Worm (Caenorhabditis elegans) whole organism, L2 larva: ENCODE measurements around the gene dohh-1.
A peak's percentile ranks its signal among the peaks of the same experiment; 100 is the strongest.

Experiments used
- C34F6.9 ChIP-seq: fragments of 150-350 bp; optimal IDR thresholded peaks from 2 replicates; lab custom pipeline; 2014; ENCODE audit warnings: missing biosample characterization, missing genetic modification characterization
- F13H6.1 ChIP-seq: sonication (generic microtip); optimal IDR thresholded peaks from 2 replicates; lab custom pipeline; 2016; ENCODE audit warnings: missing genetic modification characterization, missing compliant biosample characterization
- R02D3.7 ChIP-seq: fragments of 150-350 bp; optimal IDR thresholded peaks from 2 replicates; lab custom pipeline; 2014; ENCODE audit warnings: missing biosample characterization, missing genetic modification characterization
- Y55F3AM.14 ChIP-seq: fragments of 200-800 bp; sonication (Bioruptor generic); optimal IDR thresholded peaks from 2 replicates; lab custom pipeline; 2018; ENCODE audit warnings: mild to moderate bottlenecking, missing genetic modification characterization, missing compliant biosample characterization
- ZK546.5 ChIP-seq: sonication (generic microtip); optimal IDR thresholded peaks from 2 replicates; lab custom pipeline; 2017; ENCODE audit warnings: missing biosample characterization, missing genetic modification characterization
- alr-1 ChIP-seq: fragments of 150-350 bp; optimal IDR thresholded peaks from 2 replicates; lab custom pipeline; 2014; ENCODE audit warnings: missing biosample characterization, missing genetic modification characterization
- aly-2 ChIP-seq: fragments of 150-350 bp; optimal IDR thresholded peaks from 2 replicates; lab custom pipeline; 2014; ENCODE audit warnings: missing biosample characterization, missing genetic modification characterization
- ama-1 ChIP-seq: fragments of 150-350 bp; optimal IDR thresholded peaks from 2 replicates; lab custom pipeline; 2018; ENCODE audit warnings: inconsistent platforms
- blmp-1 ChIP-seq: sonication (generic microtip); optimal IDR thresholded peaks from 2 replicates; lab custom pipeline; 2017; ENCODE audit warnings: missing genetic modification characterization, mild to moderate bottlenecking, missing compliant biosample characterization, antibody characterized with exemption, moderate library complexity; ENCODE audit not compliant: insufficient read depth
- ceh-16 ChIP-seq: fragments of 150-350 bp; optimal IDR thresholded peaks from 2 replicates; lab custom pipeline; 2014; ENCODE audit warnings: missing biosample characterization, missing genetic modification characterization
- ceh-82 ChIP-seq: fragments of 150-350 bp; optimal IDR thresholded peaks from 2 replicates; lab custom pipeline; 2014; ENCODE audit warnings: missing biosample characterization, missing genetic modification characterization
- crh-2 ChIP-seq: sonication (generic microtip); optimal IDR thresholded peaks from 2 replicates; lab custom pipeline; 2017; ENCODE audit warnings: missing biosample characterization, missing genetic modification characterization
- dmd-4 ChIP-seq: sonication (generic microtip); optimal IDR thresholded peaks from 2 replicates; lab custom pipeline; 2017; ENCODE audit warnings: missing biosample characterization, missing genetic modification characterization
- egl-27 ChIP-seq: sonication (generic microtip); optimal IDR thresholded peaks from 3 replicates; lab custom pipeline; 2017; ENCODE audit warnings: missing biosample characterization, missing genetic modification reagents, missing genetic modification characterization
- elt-1 ChIP-seq: fragments of 150-350 bp; optimal IDR thresholded peaks from 2 replicates; lab custom pipeline; 2014; ENCODE audit warnings: missing biosample characterization, missing genetic modification characterization
- elt-3 ChIP-seq: sonication (generic microtip); optimal IDR thresholded peaks from 2 replicates; lab custom pipeline; 2017; ENCODE audit warnings: missing biosample characterization, missing genetic modification characterization
- fos-1 ChIP-seq: fragments of 150-350 bp; optimal IDR thresholded peaks from 2 replicates; lab custom pipeline; 2014; ENCODE audit warnings: missing biosample characterization, missing genetic modification characterization
- gmeb-1 ChIP-seq: fragments of 150-350 bp; optimal IDR thresholded peaks from 2 replicates; lab custom pipeline; 2014; ENCODE audit warnings: missing biosample characterization, missing genetic modification characterization
- lin-11 ChIP-seq: fragments of 150-350 bp; sonication (generic microtip); optimal IDR thresholded peaks from 2 replicates; lab custom pipeline; 2014; ENCODE audit warnings: missing biosample characterization, missing genetic modification characterization, inconsistent platforms, mixed read lengths
- lin-13 ChIP-seq: fragments of 150-350 bp; optimal IDR thresholded peaks from 2 replicates; lab custom pipeline; 2014; ENCODE audit warnings: missing biosample characterization, missing genetic modification reagents, missing genetic modification characterization
- lin-39 ChIP-seq: fragments of 150-350 bp; optimal IDR thresholded peaks from 2 replicates; lab custom pipeline; 2014; ENCODE audit warnings: missing biosample characterization, missing genetic modification reagents, missing genetic modification characterization
- lsy-2 ChIP-seq, 2 experiments: fragments of 150-350 bp in 1 of 2; sonication (generic microtip) in 1 of 2; optimal IDR thresholded peaks; 2 replicates each; lab custom pipeline; 2014 to 2017; ENCODE audit warnings: missing biosample characterization in 2 of 2, missing genetic modification characterization in 2 of 2
- mab-5 ChIP-seq: fragments of 150-350 bp; optimal IDR thresholded peaks from 2 replicates; lab custom pipeline; 2014; ENCODE audit warnings: missing biosample characterization, missing genetic modification characterization
- mbf-1 ChIP-seq: sonication (generic microtip); optimal IDR thresholded peaks from 2 replicates; lab custom pipeline; 2017; ENCODE audit warnings: missing biosample characterization, missing genetic modification characterization
- mdl-1 ChIP-seq, 2 experiments: fragments of 150-350 bp in 1 of 2; sonication (generic microtip) in 1 of 2; optimal IDR thresholded peaks; 2 replicates each; lab custom pipeline; 2017; ENCODE audit warnings: missing biosample characterization in 2 of 2, missing genetic modification characterization in 2 of 2
- nhr-10 ChIP-seq: sonication (generic microtip); optimal IDR thresholded peaks from 2 replicates; lab custom pipeline; 2017; ENCODE audit warnings: missing biosample characterization, missing genetic modification characterization
- nhr-11 ChIP-seq: fragments of 150-350 bp; optimal IDR thresholded peaks from 2 replicates; lab custom pipeline; 2014; ENCODE audit warnings: missing biosample characterization, missing genetic modification characterization
- nhr-12 ChIP-seq: fragments of 150-350 bp; optimal IDR thresholded peaks from 2 replicates; lab custom pipeline; 2014; ENCODE audit warnings: missing biosample characterization, missing genetic modification characterization
- nhr-129 ChIP-seq: fragments of 150-350 bp; optimal IDR thresholded peaks from 2 replicates; lab custom pipeline; 2014; ENCODE audit warnings: missing biosample characterization, missing genetic modification characterization
- nhr-21 ChIP-seq: fragments of 150-350 bp; optimal IDR thresholded peaks from 2 replicates; lab custom pipeline; 2014; ENCODE audit warnings: missing biosample characterization, missing genetic modification characterization
- nhr-23 ChIP-seq: fragments of 150-350 bp; optimal IDR thresholded peaks from 2 replicates; lab custom pipeline; 2014; ENCODE audit warnings: missing biosample characterization, missing genetic modification reagents, missing genetic modification characterization
- nhr-237 ChIP-seq: fragments of 150-350 bp; optimal IDR thresholded peaks from 2 replicates; lab custom pipeline; 2014; ENCODE audit warnings: missing biosample characterization, missing genetic modification characterization
- nhr-25 ChIP-seq: fragments of 150-350 bp; sonication (generic microtip); optimal IDR thresholded peaks from 3 replicates; lab custom pipeline; 2014; ENCODE audit warnings: missing biosample characterization, missing genetic modification characterization
- nhr-6 ChIP-seq: fragments of 150-350 bp; optimal IDR thresholded peaks from 2 replicates; lab custom pipeline; 2014; ENCODE audit warnings: missing biosample characterization, missing genetic modification characterization
- nhr-77 ChIP-seq: fragments of 150-350 bp; optimal IDR thresholded peaks from 2 replicates; lab custom pipeline; 2014; ENCODE audit warnings: missing biosample characterization, missing genetic modification characterization
- peb-1 ChIP-seq: fragments of 150-350 bp; optimal IDR thresholded peaks from 2 replicates; lab custom pipeline; 2014; ENCODE audit warnings: missing biosample characterization, missing genetic modification characterization
- sem-4 ChIP-seq: fragments of 150-350 bp; optimal IDR thresholded peaks from 2 replicates; lab custom pipeline; 2014; ENCODE audit warnings: missing biosample characterization, missing genetic modification reagents, missing genetic modification characterization
- skn-1 ChIP-seq: sonication (generic microtip); optimal IDR thresholded peaks from 2 replicates; lab custom pipeline; 2017; ENCODE audit warnings: missing biosample characterization, missing genetic modification characterization
- sma-3 ChIP-seq: sonication (generic microtip); optimal IDR thresholded peaks from 2 replicates; lab custom pipeline; 2016; ENCODE audit warnings: missing genetic modification reagents, missing genetic modification characterization, missing compliant biosample characterization
- sma-9 ChIP-seq, 2 experiments: fragments of 150-350 bp in 1 of 2; sonication (generic microtip) in 1 of 2; optimal IDR thresholded peaks; 2 replicates each; lab custom pipeline; 2014 to 2016; ENCODE audit warnings: missing genetic modification characterization in 2 of 2, mild to moderate bottlenecking in 1 of 2, missing biosample characterization in 1 of 2, missing compliant biosample characterization in 1 of 2, missing genetic modification reagents in 1 of 2, moderate library complexity in 1 of 2
- snpc-4 ChIP-seq: fragments of 150-350 bp; optimal IDR thresholded peaks from 2 replicates; lab custom pipeline; 2014; ENCODE audit warnings: missing biosample characterization, missing genetic modification characterization
- unc-39 ChIP-seq: fragments of 150-350 bp; optimal IDR thresholded peaks from 2 replicates; lab custom pipeline; 2014; ENCODE audit warnings: missing biosample characterization, missing genetic modification characterization
- unc-55 ChIP-seq: fragments of 150-350 bp; sonication (generic microtip); optimal IDR thresholded peaks from 3 replicates; lab custom pipeline; 2014; ENCODE audit warnings: missing biosample characterization, missing genetic modification reagents, missing genetic modification characterization
- unc-62 ChIP-seq: fragments of 150-350 bp; optimal IDR thresholded peaks from 2 replicates; lab custom pipeline; 2014; ENCODE audit warnings: missing biosample characterization, missing genetic modification reagents, missing genetic modification characterization
- zag-1 ChIP-seq: fragments of 150-350 bp; optimal IDR thresholded peaks from 2 replicates; lab custom pipeline; 2014; ENCODE audit warnings: missing biosample characterization, missing genetic modification characterization
- ztf-1 ChIP-seq: fragments of 200-800 bp; sonication (Bioruptor generic); conservative IDR thresholded peaks from 2 replicates; pipeline ENCODE4 v1.3.6; 2022; ENCODE audit warnings: missing genetic modification characterization, missing compliant biosample characterization
- ztf-11 ChIP-seq: sonication (generic microtip); optimal IDR thresholded peaks from 2 replicates; lab custom pipeline; 2017; ENCODE audit warnings: missing biosample characterization, missing genetic modification characterization
- ztf-4 ChIP-seq: fragments of 150-350 bp; optimal IDR thresholded peaks from 2 replicates; lab custom pipeline; 2014; ENCODE audit warnings: missing biosample characterization, missing genetic modification characterization

dohh-1 gene

DNA sequence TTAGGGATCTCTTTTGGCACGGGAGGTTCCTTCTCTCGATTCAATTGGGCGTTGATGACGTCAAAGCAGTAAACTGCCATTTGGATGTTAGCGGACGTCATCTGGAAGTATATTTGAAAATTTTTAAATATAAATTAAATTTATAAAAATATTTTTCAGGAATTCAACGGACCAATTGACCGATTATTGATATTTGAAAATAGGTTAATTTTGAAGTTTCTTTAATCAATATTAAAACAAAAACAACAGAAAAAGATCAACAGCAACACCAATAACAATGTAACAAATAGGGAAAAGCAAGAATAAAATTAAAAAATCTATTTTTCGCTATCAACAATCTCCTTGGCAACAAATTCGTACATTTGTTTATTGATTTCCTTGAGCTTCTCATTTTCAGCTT is 40.5 kb upstream of the dohh-1 start, which contains the start of gene R166.3:
TSS of gene R166.3 (minus strand) at position 101 of the 400 bp plus-strand sequence.
- TF ChIP-seq mab-5 (tag; lab: Kevin White, UChicago) (no peak), C34F6.9 (tag; lab: Kevin White, UChicago) (no peak), nhr-6 (tag; lab: Kevin White, UChicago) (no peak)

DNA sequence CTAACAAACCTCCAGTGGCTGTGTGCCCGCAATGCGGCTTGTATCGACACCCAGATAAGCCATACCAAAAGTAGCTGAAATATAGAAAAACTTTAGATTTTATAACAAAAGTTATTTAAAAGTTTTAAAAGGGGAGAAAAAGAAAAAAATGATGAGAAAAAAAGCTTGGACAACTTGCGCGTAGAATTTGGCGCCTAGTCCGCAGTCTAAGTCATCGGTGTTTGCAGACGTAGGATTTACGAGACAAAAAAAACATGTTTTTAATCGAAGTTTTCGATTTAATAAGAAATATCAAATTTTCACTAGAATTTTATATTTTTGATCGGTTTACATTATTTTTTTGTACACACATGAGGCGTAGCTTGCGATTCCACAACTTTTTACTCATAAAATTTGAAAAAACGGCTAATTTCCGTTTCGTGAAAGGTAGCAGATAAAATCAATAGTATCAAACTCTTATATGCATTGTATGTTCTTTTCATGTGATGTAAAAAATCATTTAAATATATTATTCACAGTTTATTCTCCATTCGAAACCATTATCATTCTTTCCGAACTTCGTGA is 37.8 kb upstream of the dohh-1 start, which contains the start of gene pro-1:
TSS of gene pro-1 (minus strand) at position 74 of the 564 bp plus-strand sequence.
- TF ChIP-seq peb-1 (tag; lab: Kevin White, UChicago) (no peak), ZK546.5 (no peak), mab-5 (tag; lab: Kevin White, UChicago) (peak; percentile 33), unc-62 (GFP tag; lab: Kevin White, UChicago) (no peak), dmd-4 (no peak), C34F6.9 (tag; lab: Kevin White, UChicago) (peak; percentile 77), ceh-82 (tag; lab: Kevin White, UChicago) (no peak), nhr-6 (tag; lab: Kevin White, UChicago) (peak; percentile 85), nhr-10 (tag; lab: Kevin White, UChicago) (no peak), lsy-2 (tag; optimal IDR thresholded peaks at IDR 0.05; lab: Kevin White, UChicago) (peak; percentile 28 to 89), mbf-1 (tag; lab: Kevin White, UChicago) (peak; percentile 25), mdl-1 (tag; optimal IDR thresholded peaks at IDR 0.05; lab: Kevin White, UChicago) (no peak), ceh-16 (tag; lab: Kevin White, UChicago) (no peak), sma-3 (GFP tag; lab: Kevin White, UChicago) (peak; percentile 85), ztf-11 (tag; lab: Kevin White, UChicago) (no peak), crh-2 (tag; lab: Kevin White, UChicago) (peak; percentile 78), nhr-21 (peak; percentile 79), lin-39 (tag; lab: Kevin White, UChicago) (no peak), fos-1 (tag; lab: Kevin White, UChicago) (no peak), nhr-25 (tag; lab: Kevin White, UChicago) (peak; percentile 98), F13H6.1 (peak; percentile 84), nhr-11 (tag; lab: Kevin White, UChicago) (peak; percentile 53), nhr-12 (no peak), egl-27 (tag; lab: Kevin White, UChicago) (no peak), ztf-1 (GFP tag; lab: Robert Waterston, UW) (no peak), nhr-237 (no peak), sem-4 (tag; lab: Kevin White, UChicago) (peak; percentile 70), nhr-23 (no peak), elt-1 (no peak), blmp-1 (tag; lab: Kevin White, UChicago) (peak; percentile 83), unc-55 (GFP tag; lab: Kevin White, UChicago) (peak; percentile 79), lin-11 (tag; lab: Kevin White, UChicago) (no peak), aly-2 (no peak), ztf-4 (tag; lab: Kevin White, UChicago) (peak; percentile 97), Y55F3AM.14 (GFP tag; lab: Kevin White, UChicago) (peak; percentile 78), lin-13 (GFP tag; lab: Kevin White, UChicago) (peak; percentile 79), gmeb-1 (tag; lab: Kevin White, UChicago) (peak; percentile 83), snpc-4 (tag; lab: Kevin White, UChicago) (no peak), elt-3 (tag; lab: Kevin White, UChicago) (no peak), unc-39 (no peak), nhr-77 (no peak), ama-1 (lab: Kevin White, UChicago) (peak; percentile 97), R02D3.7 (tag; lab: Kevin White, UChicago) (peak; percentile 80), skn-1 (tag; lab: Kevin White, UChicago) (no peak), alr-1 (tag; lab: Kevin White, UChicago) (no peak), sma-9 (GFP tag; optimal IDR thresholded peaks at IDR 0.05; lab: Kevin White, UChicago) (peak; percentile 79), sma-9 (tag; optimal IDR thresholded peaks at IDR 0.05; lab: Kevin White, UChicago) (no peak), zag-1 (peak; percentile 29), nhr-129 (tag; lab: Kevin White, UChicago) (peak; percentile 80)
- TF ChIP-seq, all 48 proteins: peak for 23
